Fruit fly (Drosophila melanogaster) whole organism, embryonic: Measurements from ENCODE around the gene CG11986.

Experiments
- Aef1 ChIP-seq: fragments of 200-800 bp; sonication (Bioruptor generic); IDR thresholded peaks from 3 replicates; pipeline ENCODE4 v1.3.6; 2022; ENCODE audit warnings: missing biosample characterization, missing genetic modification characterization
- BEAF-32 ChIP-seq: fragments of 200-800 bp; sonication (Bioruptor generic); optimal IDR thresholded peaks from 3 replicates; lab custom pipeline; 2017; ENCODE audit warnings: missing biosample characterization, missing genetic modification characterization, mild to moderate bottlenecking, moderate library complexity, missing genetic modification reagents
- CG10267 ChIP-seq: fragments of 200-800 bp; sonication (Bioruptor generic); optimal IDR thresholded peaks from 2 replicates; lab custom pipeline; 2018; ENCODE audit warnings: missing biosample characterization, mild to moderate bottlenecking, missing genetic modification characterization, moderate library complexity
- CG10274 ChIP-seq: fragments of 200-800 bp; sonication (Bioruptor generic); optimal IDR thresholded peaks from 3 replicates; lab custom pipeline; 2017; ENCODE audit warnings: missing biosample characterization, mild to moderate bottlenecking, missing genetic modification characterization
- CG10321 ChIP-seq: fragments of 200-800 bp; sonication (Bioruptor generic); IDR thresholded peaks from 2 replicates; pipeline ENCODE4 v1.3.6; 2022; ENCODE audit warnings: missing biosample characterization, missing genetic modification characterization
- CG11723 ChIP-seq: fragments of 200-800 bp; sonication (Bioruptor generic); optimal IDR thresholded peaks from 2 replicates; lab custom pipeline; 2017; ENCODE audit warnings: missing biosample characterization, mild to moderate bottlenecking, missing genetic modification characterization
- CG12236 ChIP-seq: fragments of 200-800 bp; sonication (Bioruptor generic); optimal IDR thresholded peaks from 2 replicates; lab custom pipeline; 2016; ENCODE audit warnings: missing biosample characterization, missing genetic modification characterization
- CG12299 ChIP-seq: fragments of 200-800 bp; sonication (Bioruptor generic); optimal IDR thresholded peaks from 2 replicates; lab custom pipeline; 2018; ENCODE audit warnings: missing biosample characterization, mild to moderate bottlenecking, missing genetic modification characterization
- CG12942 ChIP-seq: fragments of 200-800 bp; sonication (Bioruptor generic); optimal IDR thresholded peaks from 3 replicates; lab custom pipeline; 2016; ENCODE audit warnings: missing biosample characterization, missing genetic modification characterization
- CG15514 ChIP-seq: fragments of 200-800 bp; sonication (Bioruptor generic); optimal IDR thresholded peaks from 3 replicates; lab custom pipeline; 2017; ENCODE audit warnings: missing biosample characterization, missing genetic modification characterization, mild to moderate bottlenecking, moderate library complexity, missing genetic modification reagents
- CG17186 ChIP-seq: fragments of 200-800 bp; sonication (Bioruptor generic); optimal IDR thresholded peaks from 3 replicates; lab custom pipeline; 2017; ENCODE audit warnings: missing biosample characterization, missing genetic modification reagents, missing genetic modification characterization
- CG17328 ChIP-seq: fragments of 200-800 bp; sonication (Bioruptor generic); IDR thresholded peaks from 2 replicates; pipeline ENCODE4 v1.3.6; 2022; ENCODE audit warnings: missing biosample characterization, missing genetic modification characterization
- CG17612 ChIP-seq: fragments of 200-800 bp; sonication (Bioruptor generic); IDR thresholded peaks from 2 replicates; pipeline ENCODE4 v1.3.6; 2022; ENCODE audit warnings: missing biosample characterization, missing genetic modification characterization
- CG30020 ChIP-seq: fragments of 200-800 bp; optimal IDR thresholded peaks from 2 replicates; lab custom pipeline; 2019; ENCODE audit warnings: missing biosample characterization, mild to moderate bottlenecking, missing genetic modification characterization, moderate library complexity
- CG6765 ChIP-seq: fragments of 200-800 bp; sonication (Bioruptor generic); optimal IDR thresholded peaks from 3 replicates; lab custom pipeline; 2017; ENCODE audit warnings: missing biosample characterization, mild to moderate bottlenecking, missing genetic modification characterization
- CG6854 ChIP-seq: fragments of 200-800 bp; sonication (Bioruptor generic); optimal IDR thresholded peaks from 3 replicates; lab custom pipeline; 2017; ENCODE audit warnings: missing biosample characterization, mild to moderate bottlenecking, missing genetic modification characterization
- CG7556 ChIP-seq: fragments of 200-800 bp; sonication (Bioruptor generic); optimal IDR thresholded peaks from 2 replicates; lab custom pipeline; 2017; ENCODE audit warnings: missing biosample characterization, mild to moderate bottlenecking, missing genetic modification characterization
- CG7745 ChIP-seq: fragments of 200-800 bp; sonication (Bioruptor generic); optimal IDR thresholded peaks from 2 replicates; lab custom pipeline; 2018; ENCODE audit warnings: missing biosample characterization, mild to moderate bottlenecking, missing genetic modification characterization, moderate library complexity
- CG7839 ChIP-seq: fragments of 200-800 bp; sonication (Bioruptor generic); optimal IDR thresholded peaks from 3 replicates; lab custom pipeline; 2018; ENCODE audit warnings: missing biosample characterization, mild to moderate bottlenecking, missing genetic modification characterization, moderate library complexity
- CrebB ChIP-seq: fragments of 200-800 bp; sonication (Bioruptor generic); optimal IDR thresholded peaks from 3 replicates; lab custom pipeline; 2018; ENCODE audit warnings: missing biosample characterization, mild to moderate bottlenecking, missing genetic modification characterization
- D ChIP-seq, 2 experiments: fragments of 200-800 bp in 1 of 2; fragments of >200 bp in 1 of 2; sonication (Bioruptor generic) in 1 of 2; optimal IDR thresholded peaks; 2 replicates in 1 of 2; 3 replicates in 1 of 2; lab custom pipeline; 2017; ENCODE audit warnings: mild to moderate bottlenecking in 1 of 2, missing biosample characterization in 1 of 2, missing genetic modification characterization in 1 of 2, missing genetic modification reagents in 1 of 2
- D19A ChIP-seq: fragments of 200-800 bp; optimal IDR thresholded peaks from 3 replicates; lab custom pipeline; 2019; ENCODE audit warnings: missing biosample characterization, mild to moderate bottlenecking, missing genetic modification characterization, moderate library complexity
- Dad ChIP-seq: fragments of 200-800 bp; sonication (Bioruptor generic); optimal IDR thresholded peaks from 3 replicates; lab custom pipeline; 2016; ENCODE audit warnings: missing biosample characterization, missing genetic modification characterization
- Dek ChIP-seq: fragments of 200-800 bp; sonication (Bioruptor generic); optimal IDR thresholded peaks from 3 replicates; lab custom pipeline; 2019; ENCODE audit warnings: missing biosample characterization, mild to moderate bottlenecking, missing genetic modification characterization, moderate library complexity
- Fer1 ChIP-seq: fragments of 200-800 bp; sonication (Bioruptor generic); optimal IDR thresholded peaks from 2 replicates; lab custom pipeline; 2017; ENCODE audit warnings: missing biosample characterization, mild to moderate bottlenecking, missing genetic modification characterization
- Fer2 ChIP-seq: fragments of 200-800 bp; sonication (Bioruptor generic); optimal IDR thresholded peaks from 2 replicates; lab custom pipeline; 2018; ENCODE audit warnings: missing biosample characterization, mild to moderate bottlenecking, missing genetic modification characterization, moderate library complexity
- Hand ChIP-seq: fragments of 200-800 bp; sonication (Bioruptor generic); optimal IDR thresholded peaks from 2 replicates; lab custom pipeline; 2017; ENCODE audit warnings: mild to moderate bottlenecking, missing biosample characterization, missing genetic modification reagents, missing genetic modification characterization
- Hey ChIP-seq: fragments of 200-800 bp; sonication (Bioruptor generic); optimal IDR thresholded peaks from 3 replicates; lab custom pipeline; 2018; ENCODE audit warnings: missing biosample characterization, mild to moderate bottlenecking, missing genetic modification characterization
- Hmx ChIP-seq: fragments of 200-800 bp; sonication (Bioruptor generic); optimal IDR thresholded peaks from 2 replicates; lab custom pipeline; 2016; ENCODE audit warnings: missing biosample characterization, missing genetic modification characterization
- Hr78 ChIP-seq, 2 experiments: fragments of 200-800 bp in 1 of 2; fragments of >200 bp in 1 of 2; sonication (Bioruptor generic) in 1 of 2; optimal IDR thresholded peaks; 2 replicates each; lab custom pipeline; 2017 to 2019; ENCODE audit warnings: missing biosample characterization in 2 of 2, missing genetic modification characterization in 2 of 2, mild to moderate bottlenecking in 1 of 2, moderate library complexity in 1 of 2
- Lpt ChIP-seq: fragments of >200 bp; optimal IDR thresholded peaks from 2 replicates; lab custom pipeline; 2018; ENCODE audit warnings: missing biosample characterization, missing genetic modification characterization
- MESR4 ChIP-seq: fragments of 200-800 bp; sonication (Bioruptor generic); optimal IDR thresholded peaks from 2 replicates; lab custom pipeline; 2018; ENCODE audit warnings: missing biosample characterization, mild to moderate bottlenecking, missing genetic modification characterization, moderate library complexity
- Myb ChIP-seq: fragments of 200-800 bp; sonication (Bioruptor generic); optimal IDR thresholded peaks from 2 replicates; lab custom pipeline; 2016; ENCODE audit warnings: missing biosample characterization, missing genetic modification characterization
- Nf-YC ChIP-seq: fragments of 200-800 bp; optimal IDR thresholded peaks from 3 replicates; lab custom pipeline; 2019; ENCODE audit warnings: missing biosample characterization, mild to moderate bottlenecking, missing genetic modification characterization, moderate library complexity
- Opbp ChIP-seq: fragments of 200-800 bp; sonication (Bioruptor generic); IDR thresholded peaks from 3 replicates; pipeline ENCODE4 v1.3.6; 2022; ENCODE audit warnings: missing biosample characterization, missing genetic modification characterization; ENCODE audit not compliant: partially characterized antibody
- Ravus ChIP-seq: fragments of 200-800 bp; sonication (Bioruptor generic); IDR thresholded peaks from 2 replicates; pipeline ENCODE4 v1.3.6; 2022; ENCODE audit warnings: missing biosample characterization, missing genetic modification characterization
- bcd ChIP-seq: fragments of 200-800 bp; sonication (Bioruptor generic); optimal IDR thresholded peaks from 2 replicates; lab custom pipeline; 2017; ENCODE audit warnings: missing biosample characterization, mild to moderate bottlenecking, missing genetic modification characterization
- br ChIP-seq: fragments of >200 bp; optimal IDR thresholded peaks from 2 replicates; lab custom pipeline; 2017
- hkb ChIP-seq, 2 experiments: fragments of 200-800 bp in 1 of 2; fragments of >200 bp in 1 of 2; sonication (Bioruptor generic) in 1 of 2; IDR thresholded peaks in 1 of 2; optimal IDR thresholded peaks in 1 of 2; 2 replicates each; pipeline versions ENCODE4 v1.3.6 to Lab custom; 2017 to 2022; ENCODE audit warnings: missing biosample characterization in 1 of 2, missing genetic modification characterization in 1 of 2
- insv ChIP-seq, 2 experiments: fragments of 200-800 bp; sonication (Bioruptor generic); optimal IDR thresholded peaks; 3 replicates each; lab custom pipeline; 2016 to 2018; ENCODE audit warnings: missing biosample characterization in 2 of 2, missing genetic modification characterization in 2 of 2
- klu ChIP-seq: fragments of 200-800 bp; sonication (Bioruptor generic); IDR thresholded peaks from 2 replicates; pipeline ENCODE4 v1.3.6; 2022; ENCODE audit warnings: missing biosample characterization, missing genetic modification characterization
- lilli ChIP-seq: fragments of 200-800 bp; sonication (Bioruptor generic); optimal IDR thresholded peaks from 3 replicates; lab custom pipeline; 2016; ENCODE audit warnings: missing biosample characterization, missing genetic modification characterization
- luna ChIP-seq: fragments of 200-800 bp; sonication (Bioruptor generic); optimal IDR thresholded peaks from 2 replicates; lab custom pipeline; 2016; ENCODE audit warnings: missing biosample characterization, missing genetic modification characterization
- ro ChIP-seq: fragments of 200-800 bp; sonication (Bioruptor generic); IDR thresholded peaks from 2 replicates; pipeline ENCODE4 v1.3.6; 2022; ENCODE audit warnings: missing biosample characterization, missing genetic modification characterization
- salm ChIP-seq: fragments of 200-800 bp; sonication (Bioruptor generic); optimal IDR thresholded peaks from 2 replicates; lab custom pipeline; 2018; ENCODE audit warnings: missing biosample characterization, mild to moderate bottlenecking, missing genetic modification characterization
- sd ChIP-seq: fragments of 200-800 bp; sonication (Bioruptor generic); optimal IDR thresholded peaks from 3 replicates; lab custom pipeline; 2018; ENCODE audit warnings: missing biosample characterization, mild to moderate bottlenecking, missing genetic modification characterization, moderate library complexity
- sr ChIP-seq: fragments of 200-800 bp; sonication (Bioruptor generic); IDR thresholded peaks from 3 replicates; pipeline ENCODE4 v1.3.6; 2022; ENCODE audit warnings: missing biosample characterization, missing genetic modification characterization
- tap ChIP-seq: fragments of 200-800 bp; optimal IDR thresholded peaks from 3 replicates; lab custom pipeline; 2019; ENCODE audit warnings: missing biosample characterization, mild to moderate bottlenecking, missing genetic modification characterization, moderate library complexity
- vfl ChIP-seq: fragments of 200-800 bp; sonication (Bioruptor generic); optimal IDR thresholded peaks from 2 replicates; lab custom pipeline; 2016; ENCODE audit warnings: missing biosample characterization, missing genetic modification characterization
- z ChIP-seq: fragments of 200-800 bp; sonication (Bioruptor generic); IDR thresholded peaks from 3 replicates; pipeline ENCODE4 v1.3.6; 2022; ENCODE audit warnings: missing biosample characterization, missing genetic modification characterization
- zf30C ChIP-seq: fragments of 200-800 bp; sonication (Bioruptor generic); optimal IDR thresholded peaks from 3 replicates; lab custom pipeline; 2018; ENCODE audit warnings: missing biosample characterization, mild to moderate bottlenecking, missing genetic modification characterization

CG11986 gene

DNA sequence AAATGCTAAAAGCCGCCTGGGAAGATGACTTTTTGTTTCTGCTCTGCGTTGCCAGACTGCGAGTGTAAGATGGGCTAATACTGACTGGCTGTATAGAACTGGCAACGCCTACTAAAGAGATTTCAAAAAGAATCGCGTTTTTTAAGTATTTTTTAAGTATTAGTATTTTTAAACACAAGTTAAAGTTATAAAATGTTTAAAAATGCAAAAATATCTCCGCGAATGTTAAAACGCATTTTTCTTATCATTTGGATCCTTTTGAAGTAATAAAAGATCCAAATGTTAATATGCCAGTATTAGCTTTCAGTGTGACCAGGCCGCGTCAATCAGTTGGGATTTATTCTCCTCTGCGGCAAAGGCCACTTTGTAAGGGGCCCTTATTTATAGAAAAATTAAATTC is 9.1 kb upstream of the CG11986 start, which contains the start of the genes Prosbeta3 and Iru (continued):
- TF ChIP-seq sr (GFP tag; lab: Robert Waterston, UW) (no peak), CG6854 (GFP tag; lab: Kevin White, UChicago) (no peak), z (GFP tag; lab: Robert Waterston, UW) (no peak), bcd (GFP tag; lab: Kevin White, UChicago) (no peak), Opbp (no peak), CG12942 (GFP tag; lab: Kevin White, UChicago) (no peak), Lpt (GFP tag; lab: Kevin White, UChicago) (no peak), CG10321 (GFP tag; lab: Robert Waterston, UW) (no peak), Hr78 (GFP tag; optimal IDR thresholded peaks at IDR 0.05; lab: Kevin White, UChicago) (no peak), CG30020 (peak; percentile 47), CG17186 (no peak), Myb (GFP tag; lab: Kevin White, UChicago) (peak; percentile 51), D (optimal IDR thresholded peaks at IDR 0.05; lab: Kevin White, UChicago) (no peak), D (GFP tag; optimal IDR thresholded peaks at IDR 0.05; lab: Kevin White, UChicago) (no peak), ro (GFP tag; lab: Robert Waterston, UW) (no peak), CG11723 (GFP tag; lab: Kevin White, UChicago) (no peak), hkb (optimal IDR thresholded peaks at IDR 0.05; lab: Kevin White, UChicago) (peak; percentile 79), hkb (GFP tag; IDR thresholded peaks at IDR 0.05; lab: Robert Waterston, UW) (no peak), Fer2 (no peak), CG7839 (tag; lab: Kevin White, UChicago) (no peak), CG17328 (GFP tag; lab: Robert Waterston, UW) (no peak), Nf-YC (tag; lab: Kevin White, UChicago) (peak; percentile 13), Dek (tag; lab: Kevin White, UChicago) (no peak), MESR4 (no peak), CG12236 (GFP tag; lab: Kevin White, UChicago) (no peak), Hey (tag; lab: Kevin White, UChicago) (no peak), CG15514 (peak; percentile 39), klu (GFP tag; lab: Robert Waterston, UW) (no peak), CrebB (tag; lab: Kevin White, UChicago) (no peak), CG10274 (GFP tag; lab: Kevin White, UChicago) (no peak), Fer1 (GFP tag; lab: Kevin White, UChicago) (no peak), vfl (GFP tag; lab: Kevin White, UChicago) (no peak), Ravus (GFP tag; lab: Robert Waterston, UW) (no peak), CG7556 (GFP tag; lab: Kevin White, UChicago) (no peak), sd (tag; lab: Kevin White, UChicago) (no peak), CG10267 (peak; percentile 40), luna (GFP tag; lab: Kevin White, UChicago) (no peak), insv (GFP tag; optimal IDR thresholded peaks at IDR 0.05; lab: Kevin White, UChicago) (no peak), br (lab: Kevin White, UChicago) (no peak), D19A (tag; lab: Kevin White, UChicago) (no peak), CG6765 (GFP tag; lab: Kevin White, UChicago) (no peak), salm (tag; lab: Kevin White, UChicago) (no peak), Hmx (no peak), Dad (GFP tag; lab: Kevin White, UChicago) (no peak), CG12299 (tag; lab: Kevin White, UChicago) (peak; percentile 9), tap (no peak), CG17612 (GFP tag; lab: Robert Waterston, UW) (no peak), lilli (GFP tag; lab: Kevin White, UChicago) (no peak), Aef1 (GFP tag; lab: Robert Waterston, UW) (no peak), zf30C (GFP tag; lab: Kevin White, UChicago) (no peak), BEAF-32 (GFP tag; lab: Kevin White, UChicago) (peak; percentile 51), Hand (GFP tag; lab: Kevin White, UChicago) (no peak), CG7745 (no peak)
